Worm (Caenorhabditis elegans): ENCODE results near the gene irld-27.

DNA sequence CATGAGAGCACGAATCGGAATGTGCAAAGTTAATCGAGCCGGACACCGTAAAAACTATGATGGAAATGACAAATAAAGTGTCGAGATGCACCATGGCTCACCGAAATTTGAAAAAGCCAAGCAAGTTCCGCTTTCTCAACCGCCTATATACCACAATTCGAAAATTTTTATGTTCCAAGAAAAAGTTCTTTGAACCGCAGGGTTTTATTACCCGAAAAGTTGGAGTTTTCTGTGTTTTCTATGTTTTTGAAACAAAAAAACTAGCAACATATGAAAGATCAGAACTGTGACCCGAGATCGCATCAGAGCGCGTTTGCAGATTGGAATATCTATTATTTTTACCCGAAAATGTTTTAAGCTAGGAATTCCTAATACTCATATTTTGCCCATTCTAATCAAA, 5.0 kb upstream of the irld-27 start, which contains the start of gene Y46D2A.3:
- no peak for TF ChIP-seq W03F9.2 (tag; optimal IDR thresholded peaks at IDR 0.05)
- no peak for TF ChIP-seq him-1 (tag; optimal IDR thresholded peaks at IDR 0.05)

Data from whole organism, L4/young adult.